Worm (Caenorhabditis elegans) whole organism, late embryonic: ENCODE data around the gene srh-134.
"Not testable (repeated sequence)": the region's sequence is repeated elsewhere in the genome, so short reads cannot be mapped to it uniquely, and the experiment has no call there.

Experiments used
- C08G9.2 ChIP-seq: sonication (generic microtip); optimal IDR thresholded peaks from 2 replicates; lab custom pipeline; 2016; ENCODE audit warnings: mild to moderate bottlenecking, missing genetic modification characterization, moderate library complexity, missing compliant biosample characterization
- Y22D7AL.16 ChIP-seq: sonication (generic microtip); optimal IDR thresholded peaks from 2 replicates; lab custom pipeline; 2016; ENCODE audit warnings: missing genetic modification characterization, missing compliant biosample characterization
- ceh-19 ChIP-seq: fragments of 200-800 bp; sonication (Bioruptor generic); optimal IDR thresholded peaks from 2 replicates; lab custom pipeline; 2018; ENCODE audit warnings: mild to moderate bottlenecking, missing genetic modification characterization, missing compliant biosample characterization
- ceh-2 ChIP-seq: sonication (generic microtip); optimal IDR thresholded peaks from 2 replicates; lab custom pipeline; 2016; ENCODE audit warnings: missing genotype, missing genetic modification characterization, missing compliant biosample characterization
- ceh-24 ChIP-seq: sonication (generic microtip); optimal IDR thresholded peaks from 2 replicates; lab custom pipeline; 2016; ENCODE audit warnings: mild to moderate bottlenecking, missing genetic modification characterization, missing compliant biosample characterization
- ceh-30 ChIP-seq: fragments of 150-350 bp; optimal IDR thresholded peaks from 2 replicates; lab custom pipeline; 2014; ENCODE audit warnings: missing biosample characterization, missing genetic modification characterization
- ceh-34 ChIP-seq: sonication (generic microtip); optimal IDR thresholded peaks from 2 replicates; lab custom pipeline; 2016; ENCODE audit warnings: mild to moderate bottlenecking, missing genetic modification characterization, missing compliant biosample characterization
- ceh-48 ChIP-seq: sonication (generic microtip); optimal IDR thresholded peaks from 2 replicates; lab custom pipeline; 2016; ENCODE audit warnings: missing genetic modification characterization, inconsistent platforms, missing compliant biosample characterization
- ceh-6 ChIP-seq: fragments of 200-800 bp; sonication (Bioruptor generic); optimal IDR thresholded peaks from 2 replicates; lab custom pipeline; 2018; ENCODE audit warnings: mild to moderate bottlenecking, missing genetic modification characterization, missing compliant biosample characterization
- ceh-9 ChIP-seq: sonication (generic microtip); optimal IDR thresholded peaks from 2 replicates; lab custom pipeline; 2016; ENCODE audit warnings: mild to moderate bottlenecking, missing genetic modification characterization, inconsistent platforms, missing compliant biosample characterization
- che-1 ChIP-seq: sonication (generic microtip); optimal IDR thresholded peaks from 2 replicates; lab custom pipeline; 2016; ENCODE audit warnings: mild to moderate bottlenecking, missing genetic modification characterization, missing compliant biosample characterization
- dve-1 ChIP-seq: sonication (generic microtip); optimal IDR thresholded peaks from 2 replicates; lab custom pipeline; 2017; ENCODE audit warnings: antibody characterized with exemption, mild to moderate bottlenecking, missing genetic modification characterization, missing compliant biosample characterization
- elt-4 ChIP-seq: sonication (generic microtip); optimal IDR thresholded peaks from 2 replicates; lab custom pipeline; 2016; ENCODE audit warnings: missing genetic modification characterization, missing compliant biosample characterization
- ets-4 ChIP-seq: sonication (generic microtip); optimal IDR thresholded peaks from 2 replicates; lab custom pipeline; 2016; ENCODE audit warnings: missing genetic modification characterization, missing compliant biosample characterization
- eyg-1 ChIP-seq: sonication (generic microtip); optimal IDR thresholded peaks from 2 replicates; lab custom pipeline; 2016; ENCODE audit warnings: missing genotype, missing genetic modification characterization, missing compliant biosample characterization
- fax-1 ChIP-seq: sonication (generic microtip); optimal IDR thresholded peaks from 2 replicates; lab custom pipeline; 2016; ENCODE audit warnings: missing genotype, missing genetic modification characterization, missing compliant biosample characterization
- fkh-10 ChIP-seq: fragments of 150-350 bp; optimal IDR thresholded peaks from 2 replicates; lab custom pipeline; 2014; ENCODE audit warnings: missing biosample characterization, missing genetic modification reagents, missing genetic modification characterization
- hlh-30 ChIP-seq: sonication (generic microtip); optimal IDR thresholded peaks from 2 replicates; lab custom pipeline; 2017; ENCODE audit warnings: antibody characterized with exemption, missing genetic modification characterization, missing compliant biosample characterization; ENCODE audit not compliant: insufficient read depth
- nfya-1 ChIP-seq: sonication (generic microtip); optimal IDR thresholded peaks from 2 replicates; lab custom pipeline; 2017; ENCODE audit warnings: missing genetic modification characterization, mild to moderate bottlenecking, missing compliant biosample characterization, antibody characterized with exemption, moderate library complexity
- nhr-232 ChIP-seq: sonication (generic microtip); optimal IDR thresholded peaks from 2 replicates; lab custom pipeline; 2016; ENCODE audit warnings: missing genetic modification characterization, missing compliant biosample characterization
- npax-4 ChIP-seq: sonication (generic microtip); optimal IDR thresholded peaks from 2 replicates; lab custom pipeline; 2016; ENCODE audit warnings: missing genetic modification characterization, missing compliant biosample characterization
- pat-9 ChIP-seq: fragments of 200-800 bp; sonication (Bioruptor generic); optimal IDR thresholded peaks from 2 replicates; lab custom pipeline; 2018; ENCODE audit warnings: mild to moderate bottlenecking, missing genetic modification characterization, moderate library complexity, missing compliant biosample characterization
- pha-4 ChIP-seq: fragments of 150-350 bp; optimal IDR thresholded peaks from 2 replicates; lab custom pipeline; 2018; ENCODE audit warnings: missing biosample characterization, missing genetic modification reagents, missing genetic modification characterization
- pros-1 ChIP-seq: fragments of 150-350 bp; optimal IDR thresholded peaks from 2 replicates; lab custom pipeline; 2014; ENCODE audit warnings: missing biosample characterization, missing genetic modification reagents, missing genetic modification characterization
- ref-2 ChIP-seq: sonication (generic microtip); optimal IDR thresholded peaks from 2 replicates; lab custom pipeline; 2016; ENCODE audit warnings: missing genetic modification characterization, missing compliant biosample characterization
- rnt-1 ChIP-seq: sonication (generic microtip); optimal IDR thresholded peaks from 2 replicates; lab custom pipeline; 2016; ENCODE audit warnings: missing genetic modification characterization, missing compliant biosample characterization
- sdc-2 ChIP-seq: sonication (generic microtip); optimal IDR thresholded peaks from 2 replicates; lab custom pipeline; 2016; ENCODE audit warnings: missing genotype, missing genetic modification characterization, missing compliant biosample characterization
- sox-4 ChIP-seq: sonication (generic microtip); optimal IDR thresholded peaks from 2 replicates; lab custom pipeline; 2017; ENCODE audit warnings: mild to moderate bottlenecking, missing genetic modification characterization, inconsistent platforms, missing compliant biosample characterization
- tbx-2 ChIP-seq: sonication (generic microtip); optimal IDR thresholded peaks from 2 replicates; lab custom pipeline; 2016; ENCODE audit warnings: missing genetic modification characterization, missing compliant biosample characterization
- tbx-7 ChIP-seq: sonication (generic microtip); optimal IDR thresholded peaks from 2 replicates; lab custom pipeline; 2016; ENCODE audit warnings: missing genotype, missing genetic modification characterization, missing compliant biosample characterization
- unc-42 ChIP-seq: sonication (generic microtip); optimal IDR thresholded peaks from 2 replicates; lab custom pipeline; 2016; ENCODE audit warnings: missing genotype, missing genetic modification characterization, missing compliant biosample characterization
- unc-55 ChIP-seq: sonication (generic microtip); optimal IDR thresholded peaks from 2 replicates; lab custom pipeline; 2017; ENCODE audit warnings: missing biosample characterization, missing genetic modification reagents, missing genetic modification characterization
- ztf-16 ChIP-seq: sonication (generic microtip); optimal IDR thresholded peaks from 2 replicates; lab custom pipeline; 2017; ENCODE audit warnings: missing genetic modification characterization, missing compliant biosample characterization

srh-134 gene

DNA sequence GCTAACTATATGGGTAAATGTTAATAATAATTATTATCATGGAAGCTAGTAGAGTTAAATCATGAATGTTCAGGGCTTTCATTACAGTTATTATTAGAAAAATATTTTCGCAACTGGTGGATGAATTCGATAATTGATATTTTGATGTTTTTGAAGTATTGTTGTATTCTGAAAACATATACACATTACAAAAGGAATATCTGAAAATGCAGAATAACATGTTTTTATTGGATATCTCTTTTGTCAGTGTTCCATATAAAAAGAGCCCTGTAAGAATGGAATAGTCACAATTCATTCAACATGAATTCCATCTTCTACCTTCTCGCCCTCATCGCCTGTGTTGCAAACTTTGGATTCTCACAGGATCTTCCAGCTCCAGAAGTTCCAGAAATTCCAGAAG is 10.2 kb downstream of the srh-134 start, which contains the start of gene Y59A8B.19:
Gene Y59A8B.19, plus strand, starts transcription at position 301 of the 400 bp plus-strand sequence.
- TF ChIP-seq ceh-30; sox-4 (tag; lab: Kevin White, UChicago); nfya-1 (tag; lab: Kevin White, UChicago): not testable (repeated sequence)

DNA sequence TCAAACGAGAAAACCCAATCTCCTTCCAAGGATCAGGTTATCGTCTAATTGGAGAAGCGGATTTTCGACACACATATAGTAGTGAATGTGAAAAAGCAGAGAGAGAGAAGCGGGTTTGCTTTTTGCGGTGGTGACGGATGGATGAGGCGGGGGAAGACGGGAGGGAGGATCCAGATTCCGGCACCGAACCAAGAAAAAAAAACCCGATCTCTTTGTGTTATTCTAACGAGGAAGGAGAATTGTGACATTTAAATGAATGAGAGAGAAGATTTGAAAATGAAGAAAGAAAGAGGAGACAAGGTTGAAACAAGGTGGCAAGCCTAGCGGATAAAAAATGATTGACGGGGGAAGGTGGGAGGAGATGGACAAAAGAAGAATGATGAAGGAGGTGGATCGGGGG is 13.2 kb downstream of the srh-134 start:
- TF ChIP-seq ceh-6 (GFP tag; lab: Kevin White, UChicago), result no peak
- peak; percentile 4 for TF ChIP-seq ref-2 (tag; lab: Kevin White, UChicago)

DNA sequence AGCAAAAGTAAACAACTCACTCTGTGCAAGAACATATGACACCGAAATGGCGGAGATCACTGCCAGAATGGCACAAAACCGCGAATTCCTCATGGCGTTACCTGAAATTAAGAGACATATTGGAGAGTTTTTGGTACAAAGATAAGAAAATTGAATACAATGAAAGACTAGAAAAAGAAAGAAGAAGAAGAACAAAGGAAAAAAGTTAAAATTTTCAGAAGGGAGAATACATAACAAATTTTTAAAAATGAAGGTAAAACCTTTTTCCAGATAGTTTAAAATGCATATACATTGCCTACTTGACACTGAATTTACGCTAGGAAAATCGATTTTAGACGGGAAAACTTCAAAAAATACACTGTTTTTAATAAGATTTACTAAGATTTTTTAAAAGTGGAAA is 15.9 kb downstream of the srh-134 start, which contains the start of gene lon-8:
Gene lon-8, minus strand, starts transcription at position 101 of the 400 bp plus-strand sequence.
- TF ChIP-seq Y22D7AL.16 (tag; lab: Kevin White, UChicago) (no peak), C08G9.2 (no peak), unc-55 (GFP tag; lab: Kevin White, UChicago) (no peak), tbx-2 (tag; lab: Kevin White, UChicago) (no peak), sdc-2 (tag; lab: Kevin White, UChicago) (no peak), fkh-10 (no peak), dve-1 (tag; lab: Kevin White, UChicago) (no peak)

DNA sequence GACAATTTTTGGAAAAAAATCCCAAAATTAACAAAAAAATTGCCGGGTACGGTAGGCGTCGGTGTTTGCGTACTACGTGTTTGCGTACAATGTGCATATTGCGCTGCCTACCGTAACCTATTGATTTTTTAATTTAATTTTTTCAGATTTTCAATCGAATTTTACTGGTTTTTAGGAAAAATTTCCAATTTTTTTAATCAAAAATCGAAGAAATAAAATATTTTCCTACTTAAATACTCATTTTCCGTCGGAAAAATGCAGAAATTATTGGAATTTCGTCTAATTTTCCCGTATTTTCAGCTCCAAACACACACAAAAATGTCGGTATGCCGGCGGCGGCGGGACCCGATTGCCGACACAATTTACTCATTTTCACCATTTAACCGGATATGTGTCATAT is 31.2 kb downstream of the srh-134 start, which contains the start of gene Y59A8B.21:
Gene Y59A8B.21, plus strand, starts transcription at position 301 of the 400 bp plus-strand sequence.
- TF ChIP-seq pat-9 (tag; lab: Kevin White, UChicago) (no peak), ceh-2 (tag; lab: Kevin White, UChicago) (no peak), pha-4 (no peak), pros-1 (tag; lab: Kevin White, UChicago) (no peak), tbx-7 (tag; lab: Kevin White, UChicago) (no peak), eyg-1 (tag; lab: Kevin White, UChicago) (no peak), unc-42 (no peak), ceh-6 (GFP tag; lab: Kevin White, UChicago) (no peak)

DNA sequence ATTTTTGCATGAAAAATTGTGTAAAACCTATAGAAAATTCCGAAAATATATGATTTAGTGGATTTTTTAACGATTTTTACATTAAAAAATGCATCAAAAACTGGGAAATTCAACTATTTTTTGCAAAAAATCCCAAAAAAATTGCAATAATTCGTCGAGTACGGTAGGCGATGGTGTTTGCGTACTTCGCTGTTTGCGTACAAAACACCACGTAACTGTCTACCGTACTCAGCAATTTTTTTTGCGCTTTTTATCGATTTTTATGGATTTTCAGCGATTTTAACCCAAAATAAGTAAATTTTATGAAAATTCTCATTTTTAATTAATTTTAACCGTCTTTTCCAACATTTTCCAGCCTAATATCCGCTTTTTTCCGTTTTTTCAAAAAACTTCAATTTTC is 34.2 kb downstream of the srh-134 start:
- TF ChIP-seq rnt-1 (tag; lab: Kevin White, UChicago) (no peak), che-1 (tag; lab: Kevin White, UChicago) (no peak), ceh-48 (no peak), fax-1 (tag; lab: Kevin White, UChicago) (no peak), elt-4 (tag; lab: Kevin White, UChicago) (no peak), ztf-16 (no peak), nhr-232 (tag; lab: Kevin White, UChicago) (no peak), tbx-2 (tag; lab: Kevin White, UChicago) (no peak), C08G9.2 (no peak), fkh-10 (no peak), ref-2 (tag; lab: Kevin White, UChicago) (no peak), ceh-24 (tag; lab: Kevin White, UChicago) (no peak), ceh-19 (GFP tag; lab: Kevin White, UChicago) (no peak), hlh-30 (tag; lab: Kevin White, UChicago) (no peak), npax-4 (tag; lab: Kevin White, UChicago) (no peak), pat-9 (tag; lab: Kevin White, UChicago) (no peak), ets-4 (tag; lab: Kevin White, UChicago) (no peak), Y22D7AL.16 (tag; lab: Kevin White, UChicago) (no peak)

DNA sequence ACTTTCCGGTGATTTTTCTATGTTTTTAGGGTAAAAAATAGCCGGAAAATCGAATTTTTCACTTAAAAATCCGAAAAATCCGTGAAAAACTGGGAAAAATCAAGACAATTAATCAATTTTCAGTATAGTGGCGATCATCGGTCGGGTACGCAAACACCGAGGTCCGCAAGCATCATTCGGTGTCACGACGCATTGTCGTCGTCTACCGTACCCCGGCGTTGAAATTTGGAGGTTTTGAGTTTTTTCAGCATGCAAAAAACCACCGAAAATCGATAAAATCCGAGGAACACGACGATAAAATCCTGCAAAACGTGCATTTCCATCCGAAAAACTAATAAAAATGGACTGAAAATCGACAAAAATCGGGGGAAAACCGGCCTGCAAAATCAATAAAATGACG is 35.4 kb downstream of the srh-134 start:
- TF ChIP-seq ceh-48 (peak; percentile 79), nfya-1 (tag; lab: Kevin White, UChicago) (peak; percentile 28), ceh-34 (tag; lab: Kevin White, UChicago) (no peak), ceh-9 (no peak)
